Worm (Caenorhabditis elegans): ENCODE measurements around the gene fat-4.

ce11 chrIV:9803544-9803943 is 4.3 kb downstream of the fat-4 start:
- TF ChIP-seq T22C8.4 (GFP tag; IDR thresholded peaks at IDR 0.05) (no peak), klf-2 (GFP tag; conservative IDR thresholded peaks at IDR 0.05) (no peak)
